Worm (Caenorhabditis elegans) whole organism, L2 larva: ENCODE measurements around the gene nduv-2.
A peak's percentile ranks its signal among the peaks of the same experiment; 100 is the strongest.

Experiments
- C34F6.9 ChIP-seq: fragments of 150-350 bp; optimal IDR thresholded peaks from 2 replicates; lab custom pipeline; 2014; ENCODE audit warnings: missing biosample characterization, missing genetic modification characterization
- R02D3.7 ChIP-seq: fragments of 150-350 bp; optimal IDR thresholded peaks from 2 replicates; lab custom pipeline; 2014; ENCODE audit warnings: missing biosample characterization, missing genetic modification characterization
- ama-1 ChIP-seq: fragments of 150-350 bp; optimal IDR thresholded peaks from 2 replicates; lab custom pipeline; 2018; ENCODE audit warnings: inconsistent platforms
- ceh-16 ChIP-seq: fragments of 150-350 bp; optimal IDR thresholded peaks from 2 replicates; lab custom pipeline; 2014; ENCODE audit warnings: missing biosample characterization, missing genetic modification characterization
- egl-27 ChIP-seq: sonication (generic microtip); optimal IDR thresholded peaks from 3 replicates; lab custom pipeline; 2017; ENCODE audit warnings: missing biosample characterization, missing genetic modification reagents, missing genetic modification characterization
- lin-13 ChIP-seq: fragments of 150-350 bp; optimal IDR thresholded peaks from 2 replicates; lab custom pipeline; 2014; ENCODE audit warnings: missing biosample characterization, missing genetic modification reagents, missing genetic modification characterization
- lsy-2 ChIP-seq, 2 experiments: fragments of 150-350 bp in 1 of 2; sonication (generic microtip) in 1 of 2; optimal IDR thresholded peaks; 2 replicates each; lab custom pipeline; 2014 to 2017; ENCODE audit warnings: missing biosample characterization in 2 of 2, missing genetic modification characterization in 2 of 2
- mab-5 ChIP-seq: fragments of 150-350 bp; optimal IDR thresholded peaks from 2 replicates; lab custom pipeline; 2014; ENCODE audit warnings: missing biosample characterization, missing genetic modification characterization
- nhr-12 ChIP-seq: fragments of 150-350 bp; optimal IDR thresholded peaks from 2 replicates; lab custom pipeline; 2014; ENCODE audit warnings: missing biosample characterization, missing genetic modification characterization
- nhr-77 ChIP-seq: fragments of 150-350 bp; optimal IDR thresholded peaks from 2 replicates; lab custom pipeline; 2014; ENCODE audit warnings: missing biosample characterization, missing genetic modification characterization
- sma-3 ChIP-seq: sonication (generic microtip); optimal IDR thresholded peaks from 2 replicates; lab custom pipeline; 2016; ENCODE audit warnings: missing genetic modification reagents, missing genetic modification characterization, missing compliant biosample characterization
- sma-9 ChIP-seq, 2 experiments: fragments of 150-350 bp in 1 of 2; sonication (generic microtip) in 1 of 2; optimal IDR thresholded peaks; 2 replicates each; lab custom pipeline; 2014 to 2016; ENCODE audit warnings: missing genetic modification characterization in 2 of 2, mild to moderate bottlenecking in 1 of 2, missing biosample characterization in 1 of 2, missing compliant biosample characterization in 1 of 2, missing genetic modification reagents in 1 of 2, moderate library complexity in 1 of 2
- snpc-4 ChIP-seq: fragments of 150-350 bp; optimal IDR thresholded peaks from 2 replicates; lab custom pipeline; 2014; ENCODE audit warnings: missing biosample characterization, missing genetic modification characterization
- zag-1 ChIP-seq: fragments of 150-350 bp; optimal IDR thresholded peaks from 2 replicates; lab custom pipeline; 2014; ENCODE audit warnings: missing biosample characterization, missing genetic modification characterization

DNA sequence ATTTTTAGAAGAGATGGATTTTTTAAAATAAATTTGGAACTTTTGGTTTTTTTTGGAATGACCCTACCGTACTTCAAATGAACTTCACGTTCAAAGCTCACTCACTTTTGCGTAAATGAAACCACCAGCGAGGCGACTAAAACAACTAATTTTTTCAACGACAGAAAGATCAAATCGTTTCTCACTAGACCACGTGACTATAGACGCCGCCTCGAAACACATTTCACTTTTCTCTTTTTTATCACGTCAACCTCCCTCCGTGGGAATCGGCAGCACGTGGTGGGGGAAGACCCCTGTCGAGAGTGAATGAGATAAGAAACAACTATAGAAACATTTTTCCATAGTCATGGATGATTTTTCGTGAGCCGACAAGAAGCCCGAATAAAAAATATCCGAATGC lies 31.9 kb upstream of the nduv-2 start:
- TF ChIP-seq sma-3 (GFP tag; lab: Kevin White, UChicago), result peak; percentile 93
- TF ChIP-seq ama-1 (lab: Kevin White, UChicago), result peak; percentile 48
- TF ChIP-seq ceh-16 (tag; lab: Kevin White, UChicago), result peak; percentile 3
- TF ChIP-seq lsy-2 (tag; optimal IDR thresholded peaks at IDR 0.05; lab: Kevin White, UChicago), result peak; percentile 12 to 74
- no peak for TF ChIP-seq nhr-77 (tag; lab: Kevin White, UChicago)
- TF ChIP-seq zag-1, result no peak
- TF ChIP-seq egl-27 (tag; lab: Kevin White, UChicago), result peak; percentile 70
- TF ChIP-seq mab-5 (tag; lab: Kevin White, UChicago), result no peak
- TF ChIP-seq C34F6.9 (tag; lab: Kevin White, UChicago), result peak; percentile 65
- TF ChIP-seq snpc-4 (tag; lab: Kevin White, UChicago), result peak; percentile 29
- TF ChIP-seq nhr-12 (tag; lab: Kevin White, UChicago), result no peak
- no peak for TF ChIP-seq R02D3.7
- peak; percentile 100 for TF ChIP-seq sma-9 (GFP tag; optimal IDR thresholded peaks at IDR 0.05; lab: Kevin White, UChicago)
- peak; percentile 20 for TF ChIP-seq sma-9 (tag; optimal IDR thresholded peaks at IDR 0.05; lab: Kevin White, UChicago)
- peak; percentile 70 for TF ChIP-seq lin-13 (GFP tag; lab: Kevin White, UChicago)
